Fruit fly (Drosophila melanogaster): ENCODE results near the gene Kots.

The Kots gene

DNA sequence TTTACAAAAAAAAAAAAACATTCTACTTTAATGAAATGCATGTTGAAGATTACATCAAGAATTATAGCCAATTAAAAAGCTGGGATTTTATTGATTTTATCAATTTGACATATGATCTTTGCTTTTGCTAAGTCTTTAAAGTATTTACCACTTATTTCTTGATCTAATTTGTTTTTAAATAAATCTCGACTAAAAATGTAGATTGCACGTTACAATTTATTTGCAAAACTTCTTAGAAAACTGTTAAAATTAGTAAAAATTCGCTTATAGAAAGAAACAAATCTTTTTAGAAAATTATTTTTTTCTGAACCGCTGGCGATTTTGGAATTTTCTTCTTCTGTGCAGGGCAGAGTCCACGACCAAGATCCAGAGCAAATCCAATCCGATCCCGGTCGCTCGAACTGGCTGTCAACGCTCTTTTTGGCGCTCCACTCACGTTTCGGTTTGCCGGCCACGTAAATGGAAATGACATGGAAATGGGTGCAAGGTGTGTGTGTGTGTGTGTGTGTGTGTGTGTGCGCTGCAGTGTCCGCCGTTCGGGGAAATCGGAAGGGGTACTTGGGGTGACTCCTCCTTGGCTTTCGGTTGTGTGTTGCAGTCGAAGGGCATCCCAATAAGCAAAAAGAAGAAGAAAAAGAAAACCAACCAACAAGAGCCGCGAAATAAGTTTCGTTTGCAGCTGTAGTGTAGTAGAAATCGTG lies 38.3 kb upstream of the Kots start (continued):
- TF ChIP-seq pb (GFP tag; optimal IDR thresholded peaks at IDR 0.05) = no peak
- TF ChIP-seq Stat92E (GFP tag; optimal IDR thresholded peaks at IDR 0.05) = no peak
- no peak for TF ChIP-seq gcm (GFP tag; optimal IDR thresholded peaks at IDR 0.05)
- TF ChIP-seq CG12391 (tag; optimal IDR thresholded peaks at IDR 0.05) = peak; percentile 15
- peak; percentile 8 for TF ChIP-seq bcd (GFP tag; optimal IDR thresholded peaks at IDR 0.05)
- TF ChIP-seq ci (GFP tag; IDR thresholded peaks at IDR 0.05) = peak; percentile 62; the same call in 2 of the 3 replicates
- TF ChIP-seq CG12744 (GFP tag; optimal IDR thresholded peaks at IDR 0.05) = no peak
- no peak for TF ChIP-seq Ravus (GFP tag; IDR thresholded peaks at IDR 0.05)
- TF ChIP-seq Dll (GFP tag; IDR thresholded peaks at IDR 0.05; ENCODE audit: partially characterized antibody) = no peak
- no peak for TF ChIP-seq CG10959 (GFP tag; IDR thresholded peaks at IDR 0.05)
- no peak for TF ChIP-seq HLH4C (GFP tag; IDR thresholded peaks at IDR 0.05; ENCODE audit: partially characterized antibody)
- no peak for TF ChIP-seq CrebB (tag; optimal IDR thresholded peaks at IDR 0.05)
- no peak for TF ChIP-seq CG43689 (GFP tag; IDR thresholded peaks at IDR 0.05)
- TF ChIP-seq sug (tag; optimal IDR thresholded peaks at IDR 0.05) = no peak
- TF ChIP-seq CG11247 (GFP tag; IDR thresholded peaks at IDR 0.05) = no peak
- TF ChIP-seq CG7786 (GFP tag; optimal IDR thresholded peaks at IDR 0.05) = no peak
- no peak for TF ChIP-seq Poxn (GFP tag; IDR thresholded peaks at IDR 0.05)
- TF ChIP-seq D19A (tag; optimal IDR thresholded peaks at IDR 0.05) = no peak
- TF ChIP-seq fd3F (GFP tag; optimal IDR thresholded peaks at IDR 0.05) = no peak
- peak; percentile 28; the same call in 1 of the 2 replicates for TF ChIP-seq ara (GFP tag; IDR thresholded peaks at IDR 0.05)
- no peak for TF ChIP-seq Gug (GFP tag; IDR thresholded peaks at IDR 0.05)
- no peak for TF ChIP-seq Antp (GFP tag; optimal IDR thresholded peaks at IDR 0.05)
- no peak for TF ChIP-seq CG11560 (tag; IDR thresholded peaks at IDR 0.05)
- no peak for TF ChIP-seq ase (GFP tag; IDR thresholded peaks at IDR 0.05)
- TF ChIP-seq CG11456 (GFP tag; IDR thresholded peaks at IDR 0.05) = no peak
- TF ChIP-seq chinmo (GFP tag; IDR thresholded peaks at IDR 0.05; ENCODE audit: partially characterized antibody) = no peak
- TF ChIP-seq CG12942 (GFP tag; optimal IDR thresholded peaks at IDR 0.05) = no peak
- TF ChIP-seq Chrac-16 (GFP tag; optimal IDR thresholded peaks at IDR 0.05) = no peak
- peak; percentile 12 for TF ChIP-seq lab (GFP tag; optimal IDR thresholded peaks at IDR 0.05)
- no peak for TF ChIP-seq salm (tag; optimal IDR thresholded peaks at IDR 0.05)
- TF ChIP-seq Deaf1 (tag; optimal IDR thresholded peaks at IDR 0.05) = no peak
- no peak for TF ChIP-seq Dbx (GFP tag; IDR thresholded peaks at IDR 0.05)
- TF ChIP-seq Hr51 (GFP tag; optimal IDR thresholded peaks at IDR 0.05) = peak in 1 of 2 experiments; percentile 55
- TF ChIP-seq Pdp1 (GFP tag; optimal IDR thresholded peaks at IDR 0.05) = no peak
- no peak for TF ChIP-seq CG31365 (tag; optimal IDR thresholded peaks at IDR 0.05)
- peak in 1 of 2 experiments; percentile 2 for TF ChIP-seq dpn (GFP tag; optimal IDR thresholded peaks at IDR 0.05)
- no peak for TF ChIP-seq Myb (GFP tag; optimal IDR thresholded peaks at IDR 0.05)
- TF ChIP-seq kni (GFP tag; optimal IDR thresholded peaks at IDR 0.05) = peak; percentile 39
- peak; percentile 4 for TF ChIP-seq CG5180 (GFP tag; optimal IDR thresholded peaks at IDR 0.05)
- TF ChIP-seq Oli (tag; optimal IDR thresholded peaks at IDR 0.05) = peak; percentile 23
- TF ChIP-seq CG3838 (GFP tag; optimal IDR thresholded peaks at IDR 0.05) = no peak
- no peak for TF ChIP-seq Hr78 (GFP tag; optimal IDR thresholded peaks at IDR 0.05)
- no peak for TF ChIP-seq al (GFP tag; IDR thresholded peaks at IDR 0.05)
- peak; percentile 3 for TF ChIP-seq CG1792 (GFP tag; optimal IDR thresholded peaks at IDR 0.05)
- no peak for TF ChIP-seq CG10431 (GFP tag; optimal IDR thresholded peaks at IDR 0.05)
- no peak for TF ChIP-seq chn (GFP tag; optimal IDR thresholded peaks at IDR 0.05)
- no peak for TF ChIP-seq seq (GFP tag; IDR thresholded peaks at IDR 0.05)
- TF ChIP-seq CG11504 (tag; optimal IDR thresholded peaks at IDR 0.05) = peak; percentile 68
- no peak for TF ChIP-seq CG13775 (GFP tag; optimal IDR thresholded peaks at IDR 0.05)
